Worm (Caenorhabditis elegans) whole organism, L1 larva: ENCODE results near the gene dsb-1.

Source experiments
- C04F5.9 ChIP-seq: sonication (generic microtip); optimal IDR thresholded peaks from 2 replicates; lab custom pipeline; 2016; ENCODE audit warnings: missing genetic modification characterization, missing compliant biosample characterization
- C16A3.4 ChIP-seq: fragments of 150-350 bp; optimal IDR thresholded peaks from 2 replicates; lab custom pipeline; 2014; ENCODE audit warnings: missing biosample characterization, missing genetic modification characterization
- C34B4.2 ChIP-seq: sonication (generic microtip); optimal IDR thresholded peaks from 2 replicates; lab custom pipeline; 2017; ENCODE audit warnings: mild to moderate bottlenecking, missing genetic modification characterization, missing compliant biosample characterization
- F16B12.6 ChIP-seq: fragments of 150-350 bp; optimal IDR thresholded peaks from 2 replicates; lab custom pipeline; 2014; ENCODE audit warnings: missing biosample characterization, missing genetic modification characterization
- Y116A8C.19 ChIP-seq: sonication (generic microtip); optimal IDR thresholded peaks from 2 replicates; lab custom pipeline; 2016; ENCODE audit warnings: missing compliant biosample characterization, missing genetic modification characterization, borderline replicate concordance
- alr-1 ChIP-seq: fragments of 200-800 bp; sonication (Bioruptor generic); optimal IDR thresholded peaks from 2 replicates; lab custom pipeline; 2018; ENCODE audit warnings: borderline replicate concordance, mild to moderate bottlenecking, missing genetic modification characterization, missing compliant biosample characterization
- aly-2 ChIP-seq: fragments of 150-350 bp; optimal IDR thresholded peaks from 2 replicates; lab custom pipeline; 2014; ENCODE audit warnings: missing biosample characterization, missing genetic modification characterization
- ama-1 ChIP-seq: fragments of 150-350 bp; optimal IDR thresholded peaks from 2 replicates; lab custom pipeline; 2014
- blmp-1 ChIP-seq: fragments of 150-350 bp; optimal IDR thresholded peaks from 2 replicates; lab custom pipeline; 2014; ENCODE audit warnings: missing biosample characterization, missing genetic modification characterization
- ceh-63 ChIP-seq: fragments of 200-800 bp; sonication (Bioruptor generic); optimal IDR thresholded peaks from 2 replicates; lab custom pipeline; 2018; ENCODE audit warnings: mild to moderate bottlenecking, missing genetic modification characterization, missing compliant biosample characterization
- ceh-8 ChIP-seq: fragments of 200-800 bp; sonication (Bioruptor generic); optimal IDR thresholded peaks from 2 replicates; lab custom pipeline; 2018; ENCODE audit warnings: mild to moderate bottlenecking, missing genetic modification characterization, moderate library complexity, missing compliant biosample characterization
- ceh-82 ChIP-seq, 3 experiments: fragments of 150-350 bp in 1 of 3; sonication (generic microtip) in 2 of 3; optimal IDR thresholded peaks; 2 replicates each; lab custom pipeline; 2014 to 2017; ENCODE audit warnings: missing biosample characterization in 3 of 3, missing genetic modification characterization in 3 of 3
- ceh-88 ChIP-seq: fragments of 200-800 bp; sonication (Bioruptor generic); IDR thresholded peaks from 2 replicates; pipeline ENCODE4 v1.3.6; 2022; ENCODE audit warnings: missing genetic modification characterization, missing compliant biosample characterization
- ceh-90 ChIP-seq: sonication (generic microtip); optimal IDR thresholded peaks from 2 replicates; lab custom pipeline; 2016; ENCODE audit warnings: missing genetic modification characterization, missing compliant biosample characterization
- ces-1 ChIP-seq: fragments of 150-350 bp; optimal IDR thresholded peaks from 2 replicates; lab custom pipeline; 2014; ENCODE audit warnings: missing biosample characterization, missing genetic modification reagents, missing genetic modification characterization
- dsc-1 ChIP-seq: sonication (generic microtip); optimal IDR thresholded peaks from 2 replicates; lab custom pipeline; 2016; ENCODE audit warnings: mild to moderate bottlenecking, missing genetic modification characterization, missing compliant biosample characterization
- efl-1 ChIP-seq, 4 experiments: fragments of 150-350 bp; optimal IDR thresholded peaks in 3 of 4; peaks in 1 of 4; 1 replicate in 1 of 4; 2 replicates in 3 of 4; lab custom pipeline; 2014; ENCODE audit warnings: missing biosample characterization in 2 of 4, missing genetic modification characterization in 2 of 4, missing genetic modification reagents in 2 of 4
- efl-3 ChIP-seq: fragments of 200-800 bp; sonication (Bioruptor generic); optimal IDR thresholded peaks from 2 replicates; lab custom pipeline; 2018; ENCODE audit warnings: mild to moderate bottlenecking, missing genetic modification characterization, missing compliant biosample characterization
- egl-13 ChIP-seq: sonication (generic microtip); optimal IDR thresholded peaks from 2 replicates; lab custom pipeline; 2016; ENCODE audit warnings: missing genotype, missing genetic modification reagents, missing genetic modification characterization, missing compliant biosample characterization
- egl-27 ChIP-seq, 2 experiments: fragments of 150-350 bp in 1 of 2; sonication (generic microtip); optimal IDR thresholded peaks; 3 replicates each; lab custom pipeline; 2017 to 2018; ENCODE audit warnings: missing biosample characterization in 2 of 2, missing genetic modification characterization in 2 of 2, missing genetic modification reagents in 2 of 2
- elt-2 ChIP-seq: sonication (generic microtip); optimal IDR thresholded peaks from 2 replicates; lab custom pipeline; 2016; ENCODE audit warnings: missing genetic modification characterization, mild to moderate bottlenecking, inconsistent platforms, missing compliant biosample characterization, missing genetic modification reagents
- ets-5 ChIP-seq: fragments of 200-800 bp; sonication (Bioruptor generic); IDR thresholded peaks from 2 replicates; pipeline ENCODE4 v1.3.6; 2022; ENCODE audit warnings: missing genetic modification characterization, missing compliant biosample characterization
- fkh-10 ChIP-seq: sonication (generic microtip); optimal IDR thresholded peaks from 2 replicates; lab custom pipeline; 2017; ENCODE audit warnings: missing biosample characterization, missing genetic modification reagents, missing genetic modification characterization
- hlh-17 ChIP-seq: fragments of 200-800 bp; sonication (Bioruptor generic); optimal IDR thresholded peaks from 2 replicates; lab custom pipeline; 2018; ENCODE audit warnings: missing genetic modification characterization, mild to moderate bottlenecking, missing compliant biosample characterization, moderate library complexity, borderline replicate concordance
- hpl-2 ChIP-seq: fragments of 150-350 bp; optimal IDR thresholded peaks from 2 replicates; lab custom pipeline; 2014; ENCODE audit warnings: missing biosample characterization, missing genetic modification reagents, missing genetic modification characterization
- jun-1 ChIP-seq: fragments of 150-350 bp; optimal IDR thresholded peaks from 2 replicates; lab custom pipeline; 2014; ENCODE audit warnings: missing biosample characterization, missing genetic modification reagents, missing genetic modification characterization
- lin-13 ChIP-seq: fragments of 150-350 bp; optimal IDR thresholded peaks from 2 replicates; lab custom pipeline; 2014; ENCODE audit warnings: missing biosample characterization, missing genetic modification reagents, missing genetic modification characterization
- lsy-2 ChIP-seq, 2 experiments: fragments of 150-350 bp; optimal IDR thresholded peaks; 2 replicates each; lab custom pipeline; 2014; ENCODE audit warnings: missing biosample characterization in 2 of 2, missing genetic modification characterization in 2 of 2
- mep-1 ChIP-seq: fragments of 150-350 bp; optimal IDR thresholded peaks from 2 replicates; lab custom pipeline; 2014; ENCODE audit warnings: missing biosample characterization, missing genetic modification characterization
- nhr-12 ChIP-seq: sonication (generic microtip); optimal IDR thresholded peaks from 2 replicates; lab custom pipeline; 2017; ENCODE audit warnings: missing biosample characterization, missing genetic modification characterization
- nhr-19 ChIP-seq: fragments of 200-800 bp; sonication (Bioruptor generic); conservative IDR thresholded peaks from 2 replicates; pipeline ENCODE4 v1.3.6; 2022; ENCODE audit warnings: missing genetic modification characterization, missing compliant biosample characterization
- nhr-20 ChIP-seq: sonication (generic microtip); optimal IDR thresholded peaks from 2 replicates; lab custom pipeline; 2016; ENCODE audit warnings: mild to moderate bottlenecking, missing genetic modification characterization, missing compliant biosample characterization
- nhr-237 ChIP-seq: fragments of 150-350 bp; optimal IDR thresholded peaks from 2 replicates; lab custom pipeline; 2014; ENCODE audit warnings: missing biosample characterization, missing genetic modification characterization
- nhr-28 ChIP-seq: fragments of 150-350 bp; optimal IDR thresholded peaks from 2 replicates; lab custom pipeline; 2014; ENCODE audit warnings: missing biosample characterization, missing genetic modification characterization
- nhr-47 ChIP-seq: sonication (generic microtip); optimal IDR thresholded peaks from 2 replicates; lab custom pipeline; 2016; ENCODE audit warnings: mild to moderate bottlenecking, missing genetic modification characterization, moderate library complexity, missing compliant biosample characterization
- nhr-71 ChIP-seq: sonication (generic microtip); optimal IDR thresholded peaks from 2 replicates; lab custom pipeline; 2016; ENCODE audit warnings: mild to moderate bottlenecking, missing genetic modification characterization, moderate library complexity, missing compliant biosample characterization
- nhr-76 ChIP-seq: sonication (generic microtip); optimal IDR thresholded peaks from 2 replicates; lab custom pipeline; 2017; ENCODE audit warnings: missing biosample characterization, missing genetic modification characterization
- nhr-85 ChIP-seq: sonication (generic microtip); peaks from one replicate; lab custom pipeline; 2016; ENCODE audit warnings: missing genetic modification characterization, inconsistent platforms, missing compliant biosample characterization
- nhr-90 ChIP-seq: sonication (generic microtip); optimal IDR thresholded peaks from 2 replicates; lab custom pipeline; 2016; ENCODE audit warnings: mild to moderate bottlenecking, missing genetic modification characterization, missing compliant biosample characterization; ENCODE audit not compliant: poor library complexity
- rnt-1 ChIP-seq: sonication (generic microtip); optimal IDR thresholded peaks from 2 replicates; lab custom pipeline; 2016; ENCODE audit warnings: mild to moderate bottlenecking, missing genetic modification characterization, moderate library complexity, missing compliant biosample characterization
- skn-1 ChIP-seq: fragments of 150-350 bp; optimal IDR thresholded peaks from 2 replicates; lab custom pipeline; 2014; ENCODE audit warnings: missing biosample characterization, missing genetic modification characterization
- snpc-4 ChIP-seq: fragments of 150-350 bp; optimal IDR thresholded peaks from 2 replicates; lab custom pipeline; 2014; ENCODE audit warnings: missing biosample characterization, missing genetic modification characterization
- sox-4 ChIP-seq: sonication (generic microtip); optimal IDR thresholded peaks from 2 replicates; lab custom pipeline; 2016; ENCODE audit warnings: missing genetic modification characterization, missing compliant biosample characterization
- sptf-1 ChIP-seq: fragments of 150-350 bp; optimal IDR thresholded peaks from 2 replicates; lab custom pipeline; 2014; ENCODE audit warnings: missing biosample characterization, missing genetic modification characterization
- sup-37 ChIP-seq: fragments of 200-800 bp; sonication (Bioruptor generic); optimal IDR thresholded peaks from 2 replicates; lab custom pipeline; 2018; ENCODE audit warnings: mild to moderate bottlenecking, missing genetic modification characterization, missing compliant biosample characterization
- tbx-2 ChIP-seq: sonication (generic microtip); optimal IDR thresholded peaks from 2 replicates; lab custom pipeline; 2016; ENCODE audit warnings: missing genetic modification characterization, missing compliant biosample characterization
- tlp-1 ChIP-seq: fragments of 150-350 bp; optimal IDR thresholded peaks from 2 replicates; lab custom pipeline; 2014; ENCODE audit warnings: missing biosample characterization, missing genetic modification characterization
- unc-62 ChIP-seq: fragments of 150-350 bp; optimal IDR thresholded peaks from 2 replicates; lab custom pipeline; 2014; ENCODE audit warnings: missing biosample characterization, missing genetic modification reagents, missing genetic modification characterization
- xbp-1 ChIP-seq: sonication (generic microtip); optimal IDR thresholded peaks from 2 replicates; lab custom pipeline; 2016; ENCODE audit warnings: missing genetic modification characterization, missing compliant biosample characterization
- zag-1 ChIP-seq: fragments of 150-350 bp; optimal IDR thresholded peaks from 2 replicates; lab custom pipeline; 2014; ENCODE audit warnings: missing biosample characterization, missing genetic modification characterization
- zip-4 ChIP-seq: fragments of 200-800 bp; sonication (Bioruptor generic); optimal IDR thresholded peaks from 2 replicates; lab custom pipeline; 2018; ENCODE audit warnings: mild to moderate bottlenecking, missing genetic modification characterization, moderate library complexity, missing compliant biosample characterization
- ztf-11 ChIP-seq, 2 experiments: sonication (generic microtip); optimal IDR thresholded peaks; 2 replicates each; lab custom pipeline; 2016 to 2017; ENCODE audit warnings: missing genetic modification characterization in 2 of 2, missing biosample characterization in 1 of 2, missing compliant biosample characterization in 1 of 2
- ztf-4 ChIP-seq: fragments of 150-350 bp; optimal IDR thresholded peaks from 2 replicates; lab custom pipeline; 2014; ENCODE audit warnings: missing biosample characterization, missing genetic modification characterization

Gene dsb-1

ce11 chrIV:12371879-12372278 lies 36.8 kb upstream of the dsb-1 start, which contains the start of gene wdr-46:
Gene wdr-46, plus strand, starts transcription at chrIV:12372253.
- TF ChIP-seq zag-1 (tag; lab: Kevin White, UChicago) (peak; percentile 11), nhr-76 (tag; lab: Kevin White, UChicago) (no peak), efl-1 (optimal IDR thresholded peaks at IDR 0.05; lab: Kevin White, UChicago) (peak; percentile 88 to 99), efl-1 (GFP tag; optimal IDR thresholded peaks at IDR 0.05 in 1 of 2; lab: Kevin White, UChicago) (peak; percentile 99 to 100), dsc-1 (tag; lab: Kevin White, UChicago) (peak; percentile 91), elt-2 (tag; lab: Kevin White, UChicago) (no peak), hpl-2 (GFP tag; lab: Kevin White, UChicago) (no peak), nhr-20 (tag; lab: Kevin White, UChicago) (peak; percentile 90), F16B12.6 (tag; lab: Kevin White, UChicago) (peak; percentile 98), ztf-4 (tag; lab: Kevin White, UChicago) (peak; percentile 65), ets-5 (GFP tag; lab: Robert Waterston, UW) (no peak), nhr-90 (tag; lab: Kevin White, UChicago) (peak; percentile 88), ama-1 (lab: Kevin White, UChicago) (peak; percentile 10), zip-4 (GFP tag; lab: Kevin White, UChicago) (peak; percentile 57), hlh-17 (GFP tag; lab: Kevin White, UChicago) (no peak), Y116A8C.19 (tag; lab: Kevin White, UChicago) (no peak), unc-62 (GFP tag; lab: Kevin White, UChicago) (no peak), rnt-1 (tag; lab: Kevin White, UChicago) (peak; percentile 90), xbp-1 (peak; percentile 89), jun-1 (tag; lab: Kevin White, UChicago) (peak; percentile 83), sup-37 (GFP tag; lab: Kevin White, UChicago) (peak; percentile 38), ztf-11 (tag; optimal IDR thresholded peaks at IDR 0.05; lab: Kevin White, UChicago) (peak in 1 of 2 experiments; percentile 68), ceh-63 (GFP tag; lab: Kevin White, UChicago) (no peak), ces-1 (no peak), lin-13 (GFP tag; lab: Kevin White, UChicago) (peak; percentile 68), ceh-8 (GFP tag; lab: Kevin White, UChicago) (peak; percentile 76), sptf-1 (tag; lab: Kevin White, UChicago) (no peak), nhr-47 (tag; lab: Kevin White, UChicago) (peak; percentile 92), snpc-4 (tag; lab: Kevin White, UChicago) (peak; percentile 70), tlp-1 (tag; lab: Kevin White, UChicago) (no peak), egl-27 (tag; optimal IDR thresholded peaks at IDR 0.05; lab: Kevin White, UChicago) (no peak), C16A3.4 (tag; lab: Kevin White, UChicago) (peak; percentile 87), fkh-10 (GFP tag; lab: Kevin White, UChicago) (peak; percentile 48), lsy-2 (tag; optimal IDR thresholded peaks at IDR 0.05; lab: Kevin White, UChicago) (peak; percentile 100), ceh-82 (tag; optimal IDR thresholded peaks at IDR 0.05; lab: Kevin White, UChicago) (peak; percentile 84 to 89 (median 87)), nhr-237 (tag; lab: Kevin White, UChicago) (peak; percentile 62), blmp-1 (tag; lab: Kevin White, UChicago) (no peak), mep-1 (peak; percentile 93), nhr-12 (tag; lab: Kevin White, UChicago) (no peak), alr-1 (no peak), aly-2 (tag; lab: Kevin White, UChicago) (peak; percentile 72), ceh-90 (tag; lab: Kevin White, UChicago) (peak; percentile 47), ceh-88 (GFP tag; lab: Robert Waterston, UW) (peak; percentile 63), nhr-71 (tag; lab: Kevin White, UChicago) (peak; percentile 91), tbx-2 (tag; lab: Kevin White, UChicago) (peak; percentile 89), efl-3 (GFP tag; lab: Kevin White, UChicago) (peak; percentile 18), C34B4.2 (no peak), skn-1 (tag; lab: Kevin White, UChicago) (peak; percentile 88), C04F5.9 (peak; percentile 73), egl-13 (peak; percentile 78), nhr-19 (GFP tag; lab: Robert Waterston, UW) (peak; percentile 88), nhr-28 (tag; lab: Kevin White, UChicago) (no peak), nhr-85 (tag; lab: Kevin White, UChicago) (peak; percentile 92), sox-4 (tag; lab: Kevin White, UChicago) (peak; percentile 45)
